Fruit fly (Drosophila melanogaster) whole organism, embryonic: Measurements from ENCODE around the gene CG33325.

Source experiments
- Atf3 ChIP-seq: fragments of 200-800 bp; sonication (Bioruptor generic); optimal IDR thresholded peaks from 3 replicates; lab custom pipeline; 2016; ENCODE audit warnings: missing biosample characterization, missing genetic modification characterization
- B-H2 ChIP-seq: fragments of 200-800 bp; sonication (Bioruptor generic); optimal IDR thresholded peaks from 2 replicates; lab custom pipeline; 2018; ENCODE audit warnings: missing biosample characterization, mild to moderate bottlenecking, missing genetic modification characterization
- CG10543 ChIP-seq: fragments of 200-800 bp; sonication (Bioruptor generic); optimal IDR thresholded peaks from 3 replicates; lab custom pipeline; 2017; ENCODE audit warnings: missing biosample characterization, mild to moderate bottlenecking, missing genetic modification characterization, moderate library complexity
- CG10979 ChIP-seq: fragments of 200-800 bp; sonication (Bioruptor generic); optimal IDR thresholded peaks from 2 replicates; lab custom pipeline; 2018; ENCODE audit warnings: missing biosample characterization, mild to moderate bottlenecking, missing genetic modification characterization, moderate library complexity
- CG11093 ChIP-seq: fragments of 200-800 bp; sonication (Bioruptor generic); IDR thresholded peaks from 3 replicates; pipeline ENCODE4 v1.3.6; 2022; ENCODE audit warnings: missing biosample characterization, missing genetic modification characterization
- CG11695 ChIP-seq: fragments of 200-800 bp; sonication (Bioruptor generic); IDR thresholded peaks from 3 replicates; pipeline ENCODE4 v1.3.6; 2022; ENCODE audit warnings: missing biosample characterization, missing genetic modification characterization
- CG12299 ChIP-seq: fragments of 200-800 bp; sonication (Bioruptor generic); optimal IDR thresholded peaks from 2 replicates; lab custom pipeline; 2018; ENCODE audit warnings: missing biosample characterization, mild to moderate bottlenecking, missing genetic modification characterization
- CG12744 ChIP-seq: fragments of 200-800 bp; sonication (Bioruptor generic); optimal IDR thresholded peaks from 2 replicates; lab custom pipeline; 2016; ENCODE audit warnings: missing biosample characterization, missing genetic modification characterization
- CG12769 ChIP-seq: fragments of 200-800 bp; sonication (Bioruptor generic); optimal IDR thresholded peaks from 2 replicates; lab custom pipeline; 2019; ENCODE audit warnings: missing biosample characterization, mild to moderate bottlenecking, missing genetic modification characterization, moderate library complexity
- CG14965 ChIP-seq: fragments of 200-800 bp; sonication (Bioruptor generic); optimal IDR thresholded peaks from 2 replicates; lab custom pipeline; 2016; ENCODE audit warnings: missing biosample characterization, missing genetic modification characterization, borderline replicate concordance
- CG15011 ChIP-seq: fragments of 200-800 bp; sonication (Bioruptor generic); optimal IDR thresholded peaks from 3 replicates; lab custom pipeline; 2018; ENCODE audit warnings: missing biosample characterization, mild to moderate bottlenecking, missing genetic modification characterization
- CG17829 ChIP-seq: fragments of 200-800 bp; optimal IDR thresholded peaks from 2 replicates; lab custom pipeline; 2019; ENCODE audit warnings: missing biosample characterization, mild to moderate bottlenecking, missing genetic modification characterization, moderate library complexity
- CG18599 ChIP-seq: fragments of 200-800 bp; sonication (Bioruptor generic); optimal IDR thresholded peaks from 3 replicates; lab custom pipeline; 2017; ENCODE audit warnings: missing biosample characterization, missing genetic modification characterization, mild to moderate bottlenecking, moderate library complexity, missing genetic modification reagents
- CG30403 ChIP-seq: fragments of 200-800 bp; sonication (Bioruptor generic); optimal IDR thresholded peaks from 3 replicates; lab custom pipeline; 2016; ENCODE audit warnings: missing biosample characterization, missing genetic modification characterization
- CG34224 ChIP-seq: fragments of 200-800 bp; sonication (Bioruptor generic); IDR thresholded peaks from 3 replicates; pipeline ENCODE4 v1.3.6; 2022; ENCODE audit warnings: missing biosample characterization, missing genetic modification characterization; ENCODE audit not compliant: partially characterized antibody
- CG3726 ChIP-seq: fragments of 200-800 bp; sonication (Bioruptor generic); IDR thresholded peaks from 3 replicates; pipeline ENCODE4, ENCODE4 v1.3.6; 2022; ENCODE audit warnings: missing biosample characterization, missing genetic modification characterization
- CG42726 ChIP-seq: fragments of 200-800 bp; sonication (Bioruptor generic); IDR thresholded peaks from 2 replicates; pipeline ENCODE4 v1.3.6; 2022; ENCODE audit warnings: missing biosample characterization, missing genetic modification characterization; ENCODE audit not compliant: partially characterized antibody
- CG4360 ChIP-seq: fragments of 200-800 bp; sonication (Bioruptor generic); IDR thresholded peaks from 2 replicates; pipeline ENCODE4 v1.3.6; 2022; ENCODE audit warnings: missing biosample characterization, missing genetic modification characterization
- CG6272 ChIP-seq: fragments of 200-800 bp; sonication (Bioruptor generic); IDR thresholded peaks from 2 replicates; pipeline ENCODE4 v1.3.6; 2022; ENCODE audit warnings: missing biosample characterization, missing genetic modification characterization
- CG6654 ChIP-seq: fragments of 200-800 bp; sonication (Bioruptor generic); optimal IDR thresholded peaks from 2 replicates; lab custom pipeline; 2017; ENCODE audit warnings: missing biosample characterization, mild to moderate bottlenecking, missing genetic modification characterization
- CG7372 ChIP-seq: fragments of 200-800 bp; sonication (Bioruptor generic); IDR thresholded peaks from 2 replicates; pipeline ENCODE4 v1.3.6; 2022; ENCODE audit warnings: missing biosample characterization, missing genetic modification characterization
- CHES-1-like ChIP-seq: fragments of 200-800 bp; sonication (Bioruptor generic); optimal IDR thresholded peaks from 2 replicates; lab custom pipeline; 2016; ENCODE audit warnings: missing biosample characterization, missing genetic modification characterization
- Dad ChIP-seq: fragments of 200-800 bp; sonication (Bioruptor generic); optimal IDR thresholded peaks from 3 replicates; lab custom pipeline; 2016; ENCODE audit warnings: missing biosample characterization, missing genetic modification characterization
- Dek ChIP-seq: fragments of 200-800 bp; sonication (Bioruptor generic); optimal IDR thresholded peaks from 3 replicates; lab custom pipeline; 2019; ENCODE audit warnings: missing biosample characterization, mild to moderate bottlenecking, missing genetic modification characterization, moderate library complexity
- Dll ChIP-seq: fragments of 200-800 bp; sonication (Bioruptor generic); IDR thresholded peaks from 4 replicates; pipeline ENCODE4 v1.3.6; 2022; ENCODE audit warnings: missing biosample characterization, missing genetic modification characterization; ENCODE audit not compliant: partially characterized antibody
- E2f1 ChIP-seq: fragments of 200-800 bp; sonication (Bioruptor generic); IDR thresholded peaks from 2 replicates; pipeline ENCODE4 v1.3.6; 2022; ENCODE audit warnings: missing biosample characterization, missing genetic modification characterization
- HLH54F ChIP-seq: fragments of 200-800 bp; sonication (Bioruptor generic); optimal IDR thresholded peaks from 3 replicates; lab custom pipeline; 2016; ENCODE audit warnings: missing biosample characterization, missing genetic modification characterization
- Mrtf ChIP-seq: fragments of 200-800 bp; sonication (Bioruptor generic); IDR thresholded peaks from 3 replicates; pipeline ENCODE4 v1.3.6; 2022; ENCODE audit warnings: missing biosample characterization, missing genetic modification characterization
- Poxn ChIP-seq: fragments of 200-800 bp; sonication (Bioruptor generic); IDR thresholded peaks from 2 replicates; pipeline ENCODE4 v1.3.6; 2022; ENCODE audit warnings: missing biosample characterization, missing genetic modification characterization
- Tbp ChIP-seq: fragments of >200 bp; optimal IDR thresholded peaks from 2 replicates; lab custom pipeline; 2018; ENCODE audit warnings: missing biosample characterization, missing genetic modification characterization
- aop ChIP-seq: fragments of 200-800 bp; sonication (Bioruptor generic); IDR thresholded peaks from 2 replicates; pipeline ENCODE4 v1.3.6; 2022; ENCODE audit warnings: missing biosample characterization, missing genetic modification characterization
- bsh ChIP-seq, 2 experiments: fragments of 200-800 bp; sonication (Bioruptor generic); optimal IDR thresholded peaks; 2 replicates each; lab custom pipeline; 2017 to 2018; ENCODE audit warnings: mild to moderate bottlenecking in 2 of 2, missing biosample characterization in 2 of 2, missing genetic modification characterization in 2 of 2, moderate library complexity in 1 of 2
- crol ChIP-seq: fragments of 200-800 bp; sonication (Bioruptor generic); IDR thresholded peaks from 2 replicates; pipeline ENCODE4 v1.3.6; 2022; ENCODE audit warnings: missing biosample characterization, missing genetic modification characterization
- eyg ChIP-seq: fragments of 200-800 bp; sonication (Bioruptor generic); optimal IDR thresholded peaks from 3 replicates; lab custom pipeline; 2016; ENCODE audit warnings: missing biosample characterization, missing genetic modification characterization
- fu2 ChIP-seq: fragments of 200-800 bp; sonication (Bioruptor generic); optimal IDR thresholded peaks from 2 replicates; lab custom pipeline; 2016; ENCODE audit warnings: missing biosample characterization, missing genetic modification characterization
- kah ChIP-seq: fragments of 200-800 bp; sonication (Bioruptor generic); optimal IDR thresholded peaks from 2 replicates; lab custom pipeline; 2018; ENCODE audit warnings: missing biosample characterization, mild to moderate bottlenecking, missing genetic modification characterization
- lbe ChIP-seq: fragments of 200-800 bp; sonication (Bioruptor generic); optimal IDR thresholded peaks from 2 replicates; lab custom pipeline; 2016; ENCODE audit warnings: missing biosample characterization, mild to moderate bottlenecking, missing genetic modification characterization
- mld ChIP-seq: fragments of 200-800 bp; sonication (Bioruptor generic); IDR thresholded peaks from 3 replicates; pipeline ENCODE4 v1.3.6; 2022; ENCODE audit warnings: missing biosample characterization, missing genetic modification characterization; ENCODE audit not compliant: partially characterized antibody
- nerfin-1 ChIP-seq: fragments of 200-800 bp; sonication (Bioruptor generic); optimal IDR thresholded peaks from 3 replicates; lab custom pipeline; 2019; ENCODE audit warnings: missing biosample characterization, mild to moderate bottlenecking, missing genetic modification characterization, moderate library complexity
- odd ChIP-seq: fragments of 200-800 bp; sonication (Bioruptor generic); optimal IDR thresholded peaks from 2 replicates; lab custom pipeline; 2017; ENCODE audit warnings: missing biosample characterization, mild to moderate bottlenecking, missing genetic modification characterization
- otp ChIP-seq: fragments of 200-800 bp; sonication (Bioruptor generic); IDR thresholded peaks from 3 replicates; pipeline ENCODE4, ENCODE4 v1.3.6; 2022; ENCODE audit warnings: missing biosample characterization, missing genetic modification characterization
- pita ChIP-seq: fragments of 200-800 bp; sonication (Bioruptor generic); optimal IDR thresholded peaks from 2 replicates; lab custom pipeline; 2017; ENCODE audit warnings: missing biosample characterization, mild to moderate bottlenecking, missing genetic modification characterization
- sima ChIP-seq: fragments of 200-800 bp; sonication (Bioruptor generic); optimal IDR thresholded peaks from 2 replicates; lab custom pipeline; 2016; ENCODE audit warnings: missing biosample characterization, missing genetic modification characterization
- sqz ChIP-seq: fragments of 200-800 bp; sonication (Bioruptor generic); optimal IDR thresholded peaks from 3 replicates; lab custom pipeline; 2018; ENCODE audit warnings: missing biosample characterization, mild to moderate bottlenecking, missing genetic modification characterization
- ssp ChIP-seq: fragments of 200-800 bp; sonication (Bioruptor generic); IDR thresholded peaks from 2 replicates; pipeline ENCODE4 v1.3.6; 2022; ENCODE audit warnings: missing biosample characterization, missing genetic modification characterization
- sug ChIP-seq: fragments of 200-800 bp; optimal IDR thresholded peaks from 2 replicates; lab custom pipeline; 2019; ENCODE audit warnings: missing biosample characterization, mild to moderate bottlenecking, missing genetic modification characterization, moderate library complexity
- tap ChIP-seq: fragments of 200-800 bp; optimal IDR thresholded peaks from 3 replicates; lab custom pipeline; 2019; ENCODE audit warnings: missing biosample characterization, mild to moderate bottlenecking, missing genetic modification characterization, moderate library complexity
- tna ChIP-seq: fragments of 200-800 bp; sonication (Bioruptor generic); IDR thresholded peaks from 2 replicates; pipeline ENCODE4 v1.3.6; 2022; ENCODE audit warnings: missing biosample characterization, missing genetic modification characterization; ENCODE audit not compliant: partially characterized antibody
- twi ChIP-seq: fragments of 200-800 bp; optimal IDR thresholded peaks from 2 replicates; lab custom pipeline; 2019; ENCODE audit warnings: missing biosample characterization, mild to moderate bottlenecking, missing genetic modification characterization, moderate library complexity
- vvl ChIP-seq: fragments of 200-800 bp; sonication (Bioruptor generic); IDR thresholded peaks from 2 replicates; pipeline ENCODE4 v1.3.6; 2022; ENCODE audit warnings: missing biosample characterization, missing genetic modification characterization
- wek ChIP-seq: fragments of 200-800 bp; sonication (Bioruptor generic); optimal IDR thresholded peaks from 3 replicates; lab custom pipeline; 2018; ENCODE audit warnings: missing biosample characterization, mild to moderate bottlenecking, missing genetic modification characterization, moderate library complexity

The CG33325 gene

DNA sequence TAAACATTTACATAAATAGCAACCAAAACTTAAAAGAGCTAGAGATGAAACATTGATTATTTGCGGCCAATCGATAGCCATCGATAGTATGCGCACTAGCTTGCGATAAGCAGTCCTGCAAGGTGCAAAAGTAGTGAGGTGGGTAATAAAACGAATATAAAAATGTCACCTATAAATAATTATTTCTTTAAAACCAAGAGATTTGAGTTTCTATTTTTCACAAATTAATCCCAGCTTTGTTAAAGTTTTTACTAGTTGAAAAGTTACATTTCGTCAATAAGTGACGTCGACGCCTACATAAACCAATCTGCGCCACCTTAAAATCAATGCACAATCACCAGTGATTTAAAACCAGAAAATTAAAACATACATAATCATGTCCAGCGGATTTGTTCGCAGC is 29.1 kb downstream of the CG33325 start, which contains the start of the genes Mkk4 and SLIRP2 (continued):
- TF ChIP-seq bsh (GFP tag; optimal IDR thresholded peaks at IDR 0.05; lab: Kevin White, UChicago) (peak; percentile 95 to 99), lbe (GFP tag; lab: Kevin White, UChicago) (peak; percentile 98), CG34224 (GFP tag; lab: Robert Waterston, UW) (peak; percentile 74), sima (GFP tag; lab: Kevin White, UChicago) (peak; percentile 97), nerfin-1 (tag; lab: Kevin White, UChicago) (peak; percentile 97), CG18599 (GFP tag; lab: Kevin White, UChicago) (peak; percentile 99), sug (tag; lab: Kevin White, UChicago) (peak; percentile 98), CG3726 (peak; percentile 98), Dek (tag; lab: Kevin White, UChicago) (peak; percentile 99), eyg (GFP tag; lab: Kevin White, UChicago) (peak; percentile 98), kah (GFP tag; lab: Kevin White, UChicago) (peak; percentile 94), CG10979 (tag; lab: Kevin White, UChicago) (peak; percentile 98), twi (tag; lab: Kevin White, UChicago) (peak; percentile 98), CG11093 (GFP tag; lab: Robert Waterston, UW) (peak; percentile 98), E2f1 (GFP tag; lab: Robert Waterston, UW) (peak; percentile 99), CG12299 (peak; percentile 98), pita (GFP tag; lab: Kevin White, UChicago) (no peak), CG6272 (GFP tag; lab: Robert Waterston, UW) (peak; percentile 98), CG14965 (GFP tag; lab: Kevin White, UChicago) (peak; percentile 89), fu2 (GFP tag; lab: Kevin White, UChicago) (peak; percentile 99), CG42726 (peak; percentile 85), CG11695 (peak; percentile 99), CG4360 (GFP tag; lab: Robert Waterston, UW) (peak; percentile 90), CG10543 (GFP tag; lab: Kevin White, UChicago) (peak; percentile 98), Atf3 (GFP tag; lab: Kevin White, UChicago) (peak; percentile 99), CHES-1-like (GFP tag; lab: Kevin White, UChicago) (peak; percentile 99), tap (peak; percentile 98), CG6654 (GFP tag; lab: Kevin White, UChicago) (peak; percentile 92), Mrtf (GFP tag; lab: Robert Waterston, UW) (peak; percentile 99), Tbp (GFP tag; lab: Kevin White, UChicago) (no peak), CG15011 (GFP tag; lab: Kevin White, UChicago) (peak; percentile 98), wek (GFP tag; lab: Kevin White, UChicago) (peak; percentile 91), CG12769 (tag; lab: Kevin White, UChicago) (peak; percentile 97), CG12744 (peak; percentile 99), tna (GFP tag; lab: Robert Waterston, UW) (peak; percentile 83), vvl (GFP tag; lab: Robert Waterston, UW) (peak; percentile 100), Dad (peak; percentile 99), CG17829 (tag; lab: Kevin White, UChicago) (peak; percentile 99), aop (GFP tag; lab: Robert Waterston, UW) (peak; percentile 90), ssp (GFP tag; lab: Robert Waterston, UW) (peak; percentile 94), mld (GFP tag; lab: Robert Waterston, UW) (peak; percentile 80), odd (peak; percentile 98), HLH54F (peak; percentile 99), CG30403 (GFP tag; lab: Kevin White, UChicago) (peak; percentile 100), otp (peak; percentile 99), crol (GFP tag; lab: Robert Waterston, UW) (peak; percentile 81), B-H2 (GFP tag; lab: Kevin White, UChicago) (peak; percentile 98), sqz (GFP tag; lab: Kevin White, UChicago) (peak; percentile 96), Poxn (GFP tag; lab: Robert Waterston, UW) (peak; percentile 97), Dll (GFP tag; lab: Robert Waterston, UW) (peak; percentile 89), CG7372 (GFP tag; lab: Robert Waterston, UW) (peak; percentile 99)
